Worm (Caenorhabditis elegans): ENCODE measurements around the gene C17B7.4.

DNA sequence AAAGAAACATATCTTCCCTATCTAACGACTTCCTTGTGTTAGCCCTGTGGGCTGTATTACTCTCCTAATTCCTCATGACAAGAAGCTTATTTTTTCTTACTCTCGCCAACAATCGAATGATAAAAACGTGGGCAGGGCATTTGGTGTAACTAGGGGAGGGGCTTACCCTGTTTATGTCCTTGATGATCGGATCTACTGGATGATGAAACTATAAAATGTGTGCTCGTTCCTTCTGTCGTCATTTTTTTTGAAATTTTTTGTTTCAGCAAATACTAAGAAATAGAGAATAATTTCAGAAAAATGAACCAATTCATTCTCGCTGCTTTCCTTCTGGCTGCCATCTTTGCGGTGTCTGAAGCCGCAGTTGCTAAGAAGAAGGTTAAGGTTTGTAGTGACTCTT, 3.4 kb downstream of the C17B7.4 start, which contains the start of gene C17B7.3:
- no peak for TF ChIP-seq ama-1 (optimal IDR thresholded peaks at IDR 0.05)
- no peak for TF ChIP-seq ztf-4 (tag; optimal IDR thresholded peaks at IDR 0.05)
- no peak for TF ChIP-seq blmp-1 (tag; optimal IDR thresholded peaks at IDR 0.05; ENCODE audit: insufficient read depth)
- no peak for TF ChIP-seq fos-1 (tag; optimal IDR thresholded peaks at IDR 0.05)
- no peak for TF ChIP-seq mdl-1 (tag; optimal IDR thresholded peaks at IDR 0.05)
- no peak for TF ChIP-seq ZK546.5 (tag; optimal IDR thresholded peaks at IDR 0.05)
- TF ChIP-seq lin-13 (GFP tag; optimal IDR thresholded peaks at IDR 0.05): no peak
- TF ChIP-seq ztf-11 (tag; optimal IDR thresholded peaks at IDR 0.05): no peak
- no peak for TF ChIP-seq nhr-25 (tag; optimal IDR thresholded peaks at IDR 0.05)
- TF ChIP-seq aly-2 (tag; optimal IDR thresholded peaks at IDR 0.05): no peak
- no peak for TF ChIP-seq elt-1 (tag; optimal IDR thresholded peaks at IDR 0.05)

All from whole organism, L2 larva.